Worm (Caenorhabditis elegans): ENCODE data around the gene W02D7.12.

DNA sequence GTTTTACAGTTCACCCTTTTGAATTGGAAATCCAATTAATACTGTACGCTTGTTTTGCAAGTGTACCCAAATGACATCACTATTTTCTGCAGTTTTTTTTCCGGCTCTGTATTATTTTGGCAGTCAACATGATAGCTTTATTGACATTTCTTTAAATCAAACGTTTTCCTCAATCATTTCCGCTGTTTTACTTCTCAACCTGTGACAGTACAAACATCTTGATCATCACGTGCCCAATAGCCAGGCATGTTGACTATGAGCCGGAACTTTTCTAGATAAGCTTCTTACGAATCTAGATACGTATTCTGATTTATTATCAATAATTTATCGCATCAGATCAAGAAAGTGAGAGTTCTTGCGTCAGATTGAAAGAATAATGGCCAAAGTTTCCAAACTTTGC lies 41.4 kb upstream of the W02D7.12 start:
- TF ChIP-seq nhr-28 (tag; optimal IDR thresholded peaks at IDR 0.05) (no peak), daf-12 (tag; optimal IDR thresholded peaks at IDR 0.05) (no peak), elt-1 (tag; optimal IDR thresholded peaks at IDR 0.05) (no peak)

Measured in whole organism, L3 larva.